Worm (Caenorhabditis elegans): ENCODE measurements around the gene unc-105.

unc-105 gene

DNA sequence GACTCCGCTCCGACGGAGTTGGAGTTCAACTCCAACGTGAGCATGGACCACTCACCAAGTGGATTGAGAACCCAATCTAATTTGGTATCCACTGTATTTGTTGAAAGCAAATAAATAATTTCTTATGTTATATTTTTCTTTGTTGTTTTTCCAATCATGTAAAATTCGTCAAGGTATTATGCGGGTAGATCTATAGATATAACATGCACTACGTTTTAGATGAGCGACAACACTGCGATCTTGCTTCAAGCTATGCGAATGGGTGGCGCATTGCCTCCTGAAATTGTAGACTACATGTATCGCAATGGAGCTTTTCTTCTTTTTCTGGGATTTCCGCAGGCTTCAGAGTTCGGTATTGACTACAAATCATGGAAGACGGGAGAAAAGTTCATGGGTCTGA lies 28.3 kb downstream of the unc-105 start, which contains the start of gene F10B5.2:
F10B5.2 (plus strand) TSS at position 220 of the 400 bp plus-strand sequence.
- TF ChIP-seq hrde-1 (tag; optimal IDR thresholded peaks at IDR 0.05; ENCODE audit: borderline replicate concordance), result peak; percentile 37
- TF ChIP-seq lin-35 (GFP tag; optimal IDR thresholded peaks at IDR 0.05), result peak in 1 of 3 experiments; percentile 5
- peak; percentile 44 for TF ChIP-seq him-1 (tag; optimal IDR thresholded peaks at IDR 0.05)
- peak; percentile 15 for TF ChIP-seq unc-130 (GFP tag; optimal IDR thresholded peaks at IDR 0.05)
- no peak for TF ChIP-seq cebp-2 (GFP tag; IDR thresholded peaks at IDR 0.05)
- TF ChIP-seq F55B11.4 (tag; optimal IDR thresholded peaks at IDR 0.05; ENCODE audit: borderline replicate concordance, insufficient read depth), result no peak
- no peak for TF ChIP-seq F39B2.1 (GFP tag; IDR thresholded peaks at IDR 0.05)
- no peak for TF ChIP-seq F33H1.4 (GFP tag; IDR thresholded peaks at IDR 0.05)
- TF ChIP-seq Y53G8AR.9 (GFP tag; conservative IDR thresholded peaks at IDR 0.05), result peak; percentile 66; the same call in 1 of the 2 replicates
- 0 out of 2 replicates have a peak, but pooled peaks have one; percentile 42 for TF ChIP-seq rcor-1 (GFP tag; IDR thresholded peaks at IDR 0.05)
- peak; percentile 34 for TF ChIP-seq lsl-1 (GFP tag; optimal IDR thresholded peaks at IDR 0.05)
- peak; percentile 39 for TF ChIP-seq hmg-1.2 (GFP tag; IDR thresholded peaks at IDR 0.05)
- peak; percentile 7 for TF ChIP-seq atf-7 (tag; optimal IDR thresholded peaks at IDR 0.05)
- no peak for TF ChIP-seq ztf-26 (tag; optimal IDR thresholded peaks at IDR 0.05)
- TF ChIP-seq pbrm-1 (GFP tag; IDR thresholded peaks at IDR 0.05), result no peak
- TF ChIP-seq T26A5.8 (tag; optimal IDR thresholded peaks at IDR 0.05), result no peak
- TF ChIP-seq C06A6.2 (GFP tag; conservative IDR thresholded peaks at IDR 0.05), result no peak
- no peak for TF ChIP-seq C17E4.6 (GFP tag; IDR thresholded peaks at IDR 0.05)
- no peak for TF ChIP-seq K11D2.4 (GFP tag; IDR thresholded peaks at IDR 0.05)
- peak; percentile 3 for TF ChIP-seq dpl-1 (GFP tag; optimal IDR thresholded peaks at IDR 0.05)
- no peak for TF ChIP-seq nfya-2 (GFP tag; IDR thresholded peaks at IDR 0.05)
- no peak; the same call in 1 of the 2 replicates for TF ChIP-seq lin-26 (GFP tag; IDR thresholded peaks at IDR 0.05)
- no peak for TF ChIP-seq ZK185.1 (tag; optimal IDR thresholded peaks at IDR 0.05; ENCODE audit: poor library complexity, severe bottlenecking)
- no peak for TF ChIP-seq ceh-58 (GFP tag; IDR thresholded peaks at IDR 0.05)
- peak; percentile 66; the same call in 1 of the 2 replicates for TF ChIP-seq hsf-1 (GFP tag; IDR thresholded peaks at IDR 0.05)
- TF ChIP-seq D2030.7 (GFP tag; IDR thresholded peaks at IDR 0.05), result peak; percentile 38
- TF ChIP-seq B0336.3 (GFP tag; IDR thresholded peaks at IDR 0.05), result peak; percentile 68; the same call in 1 of the 2 replicates
- TF ChIP-seq snpc-3.4 (tag; optimal IDR thresholded peaks at IDR 0.05), result peak; percentile 63
- TF ChIP-seq Y67H2A.10 (GFP tag; conservative IDR thresholded peaks at IDR 0.05), result no peak
- TF ChIP-seq K12H6.12 (tag; optimal IDR thresholded peaks at IDR 0.05), result no peak
- TF ChIP-seq B0019.2 (GFP tag; conservative IDR thresholded peaks at IDR 0.05), result no peak
- no peak for TF ChIP-seq sdz-38 (tag; optimal IDR thresholded peaks at IDR 0.05)
- no peak for TF ChIP-seq bed-2 (GFP tag; IDR thresholded peaks at IDR 0.05)
- TF ChIP-seq attf-6 (GFP tag; IDR thresholded peaks at IDR 0.05), result peak; percentile 42; the same call in 1 of the 2 replicates
- TF ChIP-seq nhr-80 (tag; optimal IDR thresholded peaks at IDR 0.05), result no peak
- peak; percentile 22; the same call in 1 of the 2 replicates for TF ChIP-seq ceh-100 (GFP tag; IDR thresholded peaks at IDR 0.05)
- peak; percentile 58 for TF ChIP-seq madf-6 (GFP tag; IDR thresholded peaks at IDR 0.05)
- TF ChIP-seq mes-4 (tag; optimal IDR thresholded peaks at IDR 0.05), result no peak
- no peak for TF ChIP-seq F10E7.11 (tag; optimal IDR thresholded peaks at IDR 0.05)
- peak; percentile 9 for TF ChIP-seq snpc-4 (GFP tag; optimal IDR thresholded peaks at IDR 0.05)
- TF ChIP-seq snpc-4 (tag; optimal IDR thresholded peaks at IDR 0.05), result no peak
- peak; percentile 60 for TF ChIP-seq snpc-1.3 (tag; optimal IDR thresholded peaks at IDR 0.05; ENCODE audit: insufficient read depth)
- TF ChIP-seq ekl-4 (GFP tag; IDR thresholded peaks at IDR 0.05), result peak; percentile 58; the same call in 1 of the 2 replicates
- TF ChIP-seq ztf-25 (GFP tag; IDR thresholded peaks at IDR 0.05), result 0 out of 2 replicates have a peak, but pooled peaks have one; percentile 29
- no peak for TF ChIP-seq xnd-1 (tag; optimal IDR thresholded peaks at IDR 0.05)
- TF ChIP-seq tlf-1 (GFP tag; optimal IDR thresholded peaks at IDR 0.05), result peak; percentile 38
- TF ChIP-seq unc-62 (GFP tag; optimal IDR thresholded peaks at IDR 0.05), result no peak
- no peak for TF ChIP-seq egrh-3 (GFP tag; IDR thresholded peaks at IDR 0.05)
- no peak for TF ChIP-seq ztf-18 (tag; optimal IDR thresholded peaks at IDR 0.05)

Measured in whole organism, young adult.